Fruit fly (Drosophila melanogaster) whole organism, embryonic: ENCODE data around the gene CG34056.

ENCODE experiments used
- CG10431 ChIP-seq: fragments of 200-800 bp; sonication (Bioruptor generic); optimal IDR thresholded peaks from 3 replicates; lab custom pipeline; 2018; ENCODE audit warnings: missing biosample characterization, mild to moderate bottlenecking, missing genetic modification characterization
- CG10543 ChIP-seq: fragments of 200-800 bp; sonication (Bioruptor generic); optimal IDR thresholded peaks from 3 replicates; lab custom pipeline; 2017; ENCODE audit warnings: missing biosample characterization, mild to moderate bottlenecking, missing genetic modification characterization, moderate library complexity
- CG10565 ChIP-seq: fragments of 200-800 bp; sonication (Bioruptor generic); optimal IDR thresholded peaks from 3 replicates; lab custom pipeline; 2016; ENCODE audit warnings: missing biosample characterization, mild to moderate bottlenecking, missing genetic modification characterization
- CG10979 ChIP-seq: fragments of 200-800 bp; sonication (Bioruptor generic); optimal IDR thresholded peaks from 2 replicates; lab custom pipeline; 2018; ENCODE audit warnings: missing biosample characterization, mild to moderate bottlenecking, missing genetic modification characterization, moderate library complexity
- CG12236 ChIP-seq: fragments of 200-800 bp; sonication (Bioruptor generic); optimal IDR thresholded peaks from 2 replicates; lab custom pipeline; 2016; ENCODE audit warnings: missing biosample characterization, missing genetic modification characterization
- CG13296 ChIP-seq: fragments of 200-800 bp; sonication (Bioruptor generic); optimal IDR thresholded peaks from 3 replicates; lab custom pipeline; 2018; ENCODE audit warnings: missing biosample characterization, mild to moderate bottlenecking, missing genetic modification characterization
- CG13775 ChIP-seq: fragments of 200-800 bp; sonication (Bioruptor generic); optimal IDR thresholded peaks from 3 replicates; lab custom pipeline; 2017; ENCODE audit warnings: missing biosample characterization, mild to moderate bottlenecking, missing genetic modification characterization
- CG14860 ChIP-seq: fragments of 200-800 bp; sonication (Bioruptor generic); IDR thresholded peaks from 3 replicates; pipeline ENCODE4 v1.3.6; 2022; ENCODE audit warnings: missing biosample characterization, missing genetic modification characterization; ENCODE audit not compliant: partially characterized antibody
- CG15269 ChIP-seq: fragments of 200-800 bp; sonication (Bioruptor generic); optimal IDR thresholded peaks from 2 replicates; lab custom pipeline; 2018; ENCODE audit warnings: missing biosample characterization, mild to moderate bottlenecking, missing genetic modification characterization, moderate library complexity
- CG17612 ChIP-seq: fragments of 200-800 bp; sonication (Bioruptor generic); IDR thresholded peaks from 2 replicates; pipeline ENCODE4 v1.3.6; 2022; ENCODE audit warnings: missing biosample characterization, missing genetic modification characterization
- CG31441 ChIP-seq: fragments of 200-800 bp; sonication (Bioruptor generic); IDR thresholded peaks from 2 replicates; pipeline ENCODE4 v1.3.6; 2022; ENCODE audit warnings: missing biosample characterization, missing genetic modification characterization
- CG3163 ChIP-seq: fragments of 200-800 bp; sonication (Bioruptor generic); optimal IDR thresholded peaks from 3 replicates; lab custom pipeline; 2016; ENCODE audit warnings: missing biosample characterization, missing genetic modification characterization
- CG32532 ChIP-seq: fragments of 200-800 bp; sonication (Bioruptor generic); IDR thresholded peaks from 2 replicates; pipeline ENCODE4 v1.3.6; 2022; ENCODE audit warnings: missing biosample characterization, missing genetic modification characterization
- CG32767 ChIP-seq: fragments of 200-800 bp; sonication (Bioruptor generic); IDR thresholded peaks from 2 replicates; pipeline ENCODE4 v1.3.6; 2022; ENCODE audit warnings: missing biosample characterization, missing genetic modification characterization
- CG5953 ChIP-seq: fragments of 200-800 bp; sonication (Bioruptor generic); IDR thresholded peaks from 2 replicates; pipeline ENCODE4 v1.3.6; 2022; ENCODE audit warnings: missing biosample characterization, missing genetic modification characterization
- CG6791 ChIP-seq: fragments of 200-800 bp; sonication (Bioruptor generic); IDR thresholded peaks from 3 replicates; pipeline ENCODE4 v1.3.6; 2022; ENCODE audit warnings: missing biosample characterization, missing genetic modification characterization; ENCODE audit not compliant: partially characterized antibody
- CG7745 ChIP-seq: fragments of 200-800 bp; sonication (Bioruptor generic); optimal IDR thresholded peaks from 2 replicates; lab custom pipeline; 2018; ENCODE audit warnings: missing biosample characterization, mild to moderate bottlenecking, missing genetic modification characterization, moderate library complexity
- CG7839 ChIP-seq: fragments of 200-800 bp; sonication (Bioruptor generic); optimal IDR thresholded peaks from 3 replicates; lab custom pipeline; 2018; ENCODE audit warnings: missing biosample characterization, mild to moderate bottlenecking, missing genetic modification characterization, moderate library complexity
- CG8924 ChIP-seq: fragments of 200-800 bp; optimal IDR thresholded peaks from 3 replicates; lab custom pipeline; 2019; ENCODE audit warnings: missing biosample characterization, mild to moderate bottlenecking, missing genetic modification characterization, moderate library complexity
- CoRest ChIP-seq: fragments of 200-800 bp; sonication (Bioruptor generic); optimal IDR thresholded peaks from 3 replicates; lab custom pipeline; 2018; ENCODE audit warnings: missing biosample characterization, mild to moderate bottlenecking, missing genetic modification characterization, moderate library complexity
- Fer3 ChIP-seq: fragments of 200-800 bp; sonication (Bioruptor generic); optimal IDR thresholded peaks from 2 replicates; lab custom pipeline; 2018; ENCODE audit warnings: missing biosample characterization, mild to moderate bottlenecking, missing genetic modification characterization, moderate library complexity
- Lim3 ChIP-seq: fragments of 200-800 bp; sonication (Bioruptor generic); IDR thresholded peaks from 2 replicates; pipeline ENCODE4 v1.3.6; 2022; ENCODE audit warnings: missing biosample characterization, missing genetic modification characterization
- MESR4 ChIP-seq: fragments of 200-800 bp; sonication (Bioruptor generic); optimal IDR thresholded peaks from 2 replicates; lab custom pipeline; 2018; ENCODE audit warnings: missing biosample characterization, mild to moderate bottlenecking, missing genetic modification characterization, moderate library complexity
- Myb ChIP-seq: fragments of 200-800 bp; sonication (Bioruptor generic); optimal IDR thresholded peaks from 2 replicates; lab custom pipeline; 2016; ENCODE audit warnings: missing biosample characterization, missing genetic modification characterization
- Neu2 ChIP-seq: fragments of 200-800 bp; sonication (Bioruptor generic); optimal IDR thresholded peaks from 3 replicates; lab custom pipeline; 2016; ENCODE audit warnings: missing biosample characterization, missing genetic modification characterization, borderline replicate concordance
- Oli ChIP-seq: fragments of 200-800 bp; sonication (Bioruptor generic); optimal IDR thresholded peaks from 2 replicates; lab custom pipeline; 2018; ENCODE audit warnings: missing biosample characterization, mild to moderate bottlenecking, missing genetic modification characterization, moderate library complexity
- Optix ChIP-seq: fragments of 200-800 bp; sonication (Bioruptor generic); IDR thresholded peaks from 3 replicates; pipeline ENCODE4 v1.3.6; 2022; ENCODE audit warnings: missing biosample characterization, missing genetic modification characterization
- PHDP ChIP-seq: fragments of 200-800 bp; sonication (Bioruptor generic); optimal IDR thresholded peaks from 3 replicates; lab custom pipeline; 2018; ENCODE audit warnings: missing biosample characterization, mild to moderate bottlenecking, missing genetic modification characterization, moderate library complexity
- Pdp1 ChIP-seq, 2 experiments: fragments of 200-800 bp; sonication (Bioruptor generic); optimal IDR thresholded peaks; 3 replicates each; lab custom pipeline; 2016; ENCODE audit warnings: missing biosample characterization in 2 of 2, missing genetic modification characterization in 2 of 2, mild to moderate bottlenecking in 1 of 2, moderate library complexity in 1 of 2
- Rfx ChIP-seq: fragments of 200-800 bp; sonication (Bioruptor generic); IDR thresholded peaks from 2 replicates; pipeline ENCODE4 v1.3.6; 2022; ENCODE audit warnings: missing biosample characterization, missing genetic modification characterization
- Sox102F ChIP-seq: fragments of 200-800 bp; sonication (Bioruptor generic); optimal IDR thresholded peaks from 2 replicates; lab custom pipeline; 2018; ENCODE audit warnings: missing biosample characterization, mild to moderate bottlenecking, missing genetic modification characterization, moderate library complexity
- Trl ChIP-seq, 3 experiments: fragments of >200 bp in 2 of 3; fragments of 200-800 bp in 1 of 3; sonication (Bioruptor generic) in 1 of 3; optimal IDR thresholded peaks; 2 replicates in 1 of 3; 3 replicates in 2 of 3; lab custom pipeline; 2016 to 2017; ENCODE audit warnings: missing biosample characterization in 1 of 3, missing genetic modification characterization in 1 of 3
- al ChIP-seq: fragments of 200-800 bp; sonication (Bioruptor generic); IDR thresholded peaks from 2 replicates; pipeline ENCODE4 v1.3.6; 2022; ENCODE audit warnings: missing biosample characterization, missing genetic modification characterization
- ap ChIP-seq: fragments of 200-800 bp; sonication (Bioruptor generic); IDR thresholded peaks from 2 replicates; pipeline ENCODE4 v1.3.6; 2022; ENCODE audit warnings: missing biosample characterization, missing genetic modification characterization
- bcd ChIP-seq: fragments of 200-800 bp; sonication (Bioruptor generic); optimal IDR thresholded peaks from 2 replicates; lab custom pipeline; 2017; ENCODE audit warnings: missing biosample characterization, mild to moderate bottlenecking, missing genetic modification characterization
- bowl ChIP-seq: fragments of 200-800 bp; sonication (Bioruptor generic); IDR thresholded peaks from 2 replicates; pipeline ENCODE4 v1.3.6; 2022; ENCODE audit warnings: missing biosample characterization, missing genetic modification characterization
- cas ChIP-seq: fragments of 200-800 bp; sonication (Bioruptor generic); IDR thresholded peaks from 2 replicates; pipeline ENCODE4 v1.3.6; 2022; ENCODE audit warnings: missing biosample characterization, missing genetic modification characterization
- caup ChIP-seq: fragments of 200-800 bp; sonication (Bioruptor generic); optimal IDR thresholded peaks from 3 replicates; lab custom pipeline; 2017; ENCODE audit warnings: missing biosample characterization, mild to moderate bottlenecking, missing genetic modification characterization, moderate library complexity; ENCODE audit not compliant: severe bottlenecking
- dimm ChIP-seq: fragments of 200-800 bp; sonication (Bioruptor generic); IDR thresholded peaks from 2 replicates; pipeline ENCODE4 v1.3.6; 2022; ENCODE audit warnings: missing biosample characterization, missing genetic modification characterization
- eve ChIP-seq, 2 experiments: fragments of >200 bp; optimal IDR thresholded peaks; 2 replicates each; lab custom pipeline; 2017; ENCODE audit warnings: missing biosample characterization in 2 of 2, missing genetic modification characterization in 2 of 2
- ftz-f1 ChIP-seq: fragments of 200-800 bp; sonication (Bioruptor generic); optimal IDR thresholded peaks from 2 replicates; lab custom pipeline; 2016; ENCODE audit warnings: missing biosample characterization, missing genetic modification characterization
- gem ChIP-seq: fragments of 200-800 bp; sonication (Bioruptor generic); optimal IDR thresholded peaks from 2 replicates; lab custom pipeline; 2019; ENCODE audit warnings: missing biosample characterization, mild to moderate bottlenecking, missing genetic modification characterization, moderate library complexity
- gt ChIP-seq: fragments of 200-800 bp; sonication (Bioruptor generic); IDR thresholded peaks from 2 replicates; pipeline ENCODE4 v1.3.6; 2022; ENCODE audit warnings: missing biosample characterization, missing genetic modification characterization
- lilli ChIP-seq: fragments of 200-800 bp; sonication (Bioruptor generic); optimal IDR thresholded peaks from 3 replicates; lab custom pipeline; 2016; ENCODE audit warnings: missing biosample characterization, missing genetic modification characterization
- nau ChIP-seq: fragments of 200-800 bp; sonication (Bioruptor generic); optimal IDR thresholded peaks from 3 replicates; lab custom pipeline; 2017; ENCODE audit warnings: missing biosample characterization, mild to moderate bottlenecking, missing genetic modification characterization, missing genetic modification reagents
- nerfin-2 ChIP-seq: fragments of 200-800 bp; sonication (Bioruptor generic); IDR thresholded peaks from 2 replicates; pipeline ENCODE4 v1.3.6; 2022; ENCODE audit warnings: missing biosample characterization, missing genetic modification characterization; ENCODE audit not compliant: partially characterized antibody
- pb ChIP-seq: fragments of 200-800 bp; sonication (Bioruptor generic); optimal IDR thresholded peaks from 3 replicates; lab custom pipeline; 2016; ENCODE audit warnings: missing biosample characterization, missing genetic modification characterization
- sens ChIP-seq: fragments of 200-800 bp; sonication (Bioruptor generic); peaks from one replicate; lab custom pipeline; 2016; ENCODE audit warnings: missing biosample characterization, missing genetic modification characterization
- zen ChIP-seq: fragments of 200-800 bp; sonication (Bioruptor generic); optimal IDR thresholded peaks from 3 replicates; lab custom pipeline; 2018; ENCODE audit warnings: missing biosample characterization, mild to moderate bottlenecking, missing genetic modification characterization, moderate library complexity
- zfh2 ChIP-seq: fragments of 200-800 bp; sonication (Bioruptor generic); optimal IDR thresholded peaks from 2 replicates; lab custom pipeline; 2016; ENCODE audit warnings: missing biosample characterization, missing genetic modification characterization

CG34056 gene

DNA sequence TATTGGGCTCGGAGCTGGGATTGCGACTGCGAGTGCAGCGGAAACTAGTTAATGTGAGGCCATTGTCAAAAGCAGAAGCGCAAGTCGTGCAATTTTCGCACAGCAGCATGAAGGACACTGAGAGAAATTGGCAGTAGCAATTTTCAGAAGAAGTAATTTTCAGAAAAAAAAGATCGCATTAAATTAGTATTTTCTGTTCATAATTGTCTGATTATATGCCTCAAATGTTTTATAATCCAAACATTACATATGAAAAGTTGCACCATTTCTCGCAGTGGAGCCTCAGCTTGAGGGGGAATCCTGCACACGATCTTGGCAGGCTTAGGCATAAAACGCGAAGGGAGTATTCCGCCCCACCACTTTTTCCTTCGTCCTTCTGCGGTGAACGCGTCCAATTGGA is 8.6 kb downstream of the CG34056 start (continued):
- TF ChIP-seq CG32532 (GFP tag; lab: Robert Waterston, UW) (no peak), caup (GFP tag; lab: Kevin White, UChicago) (no peak), sens (GFP tag; lab: Kevin White, UChicago) (peak; percentile 91), bcd (GFP tag; lab: Kevin White, UChicago) (peak; percentile 39), PHDP (tag; lab: Kevin White, UChicago) (peak; percentile 56), Sox102F (GFP tag; lab: Kevin White, UChicago) (peak; percentile 53), pb (GFP tag; lab: Kevin White, UChicago) (no peak), CG13296 (GFP tag; lab: Kevin White, UChicago) (no peak), CG10565 (GFP tag; lab: Kevin White, UChicago) (no peak), Trl (optimal IDR thresholded peaks at IDR 0.05; lab: Kevin White, UChicago) (no peak), Trl (GFP tag; optimal IDR thresholded peaks at IDR 0.05; lab: Kevin White, UChicago) (peak; percentile 69), ap (GFP tag; lab: Robert Waterston, UW) (no peak), CG15269 (tag; lab: Kevin White, UChicago) (peak; percentile 18), CG3163 (GFP tag; lab: Kevin White, UChicago) (no peak), Oli (tag; lab: Kevin White, UChicago) (peak; percentile 66), CG8924 (tag; lab: Kevin White, UChicago) (peak; percentile 35), Rfx (GFP tag; lab: Robert Waterston, UW) (no peak), MESR4 (GFP tag; lab: Kevin White, UChicago) (no peak), CG5953 (GFP tag; lab: Robert Waterston, UW) (no peak), zfh2 (no peak), CG7839 (tag; lab: Kevin White, UChicago) (peak; percentile 66), gem (tag; lab: Kevin White, UChicago) (peak; percentile 82), CG14860 (GFP tag; lab: Robert Waterston, UW) (no peak), nerfin-2 (GFP tag; lab: Robert Waterston, UW) (no peak), dimm (no peak), cas (GFP tag; lab: Robert Waterston, UW) (no peak), CG7745 (tag; lab: Kevin White, UChicago) (peak; percentile 27), CG12236 (GFP tag; lab: Kevin White, UChicago) (peak; percentile 25), CG13775 (GFP tag; lab: Kevin White, UChicago) (peak; percentile 35), gt (no peak), CG6791 (GFP tag; lab: Robert Waterston, UW) (no peak), Pdp1 (GFP tag; optimal IDR thresholded peaks at IDR 0.05; lab: Kevin White, UChicago) (peak; percentile 26 to 39), CG17612 (GFP tag; lab: Robert Waterston, UW) (no peak), ftz-f1 (GFP tag; lab: Kevin White, UChicago) (no peak), bowl (GFP tag; lab: Robert Waterston, UW) (no peak), Neu2 (GFP tag; lab: Kevin White, UChicago) (no peak), Optix (peak; percentile 53; the same call in 1 of the 3 replicates), eve (GFP tag; optimal IDR thresholded peaks at IDR 0.05; lab: Kevin White, UChicago) (peak in 1 of 2 experiments; percentile 81), CoRest (peak; percentile 72), CG10979 (tag; lab: Kevin White, UChicago) (peak; percentile 84), CG31441 (GFP tag; lab: Robert Waterston, UW) (peak; percentile 53; the same call in 1 of the 2 replicates), CG10431 (peak; percentile 56), zen (tag; lab: Kevin White, UChicago) (peak; percentile 58), Lim3 (GFP tag; lab: Robert Waterston, UW) (no peak), CG10543 (GFP tag; lab: Kevin White, UChicago) (no peak), Myb (GFP tag; lab: Kevin White, UChicago) (no peak), al (GFP tag; lab: Robert Waterston, UW) (no peak), CG32767 (no peak), lilli (GFP tag; lab: Kevin White, UChicago) (peak; percentile 17), nau (GFP tag; lab: Kevin White, UChicago) (no peak), Fer3 (tag; lab: Kevin White, UChicago) (no peak)
